Worm (Caenorhabditis elegans): ENCODE results near the gene fem-2.

fem-2 gene

ce11 chrIII:634618-635017 lies at the start of gene fem-2 (continued):
- no peak for TF ChIP-seq lin-13 (GFP tag; optimal IDR thresholded peaks at IDR 0.05)
- no peak for TF ChIP-seq tag-97 (GFP tag; IDR thresholded peaks at IDR 0.05)
- TF ChIP-seq Y75B8A.6 (GFP tag; IDR thresholded peaks at IDR 0.05): no peak
- peak; percentile 30 for TF ChIP-seq mep-1 (tag; optimal IDR thresholded peaks at IDR 0.05)
- TF ChIP-seq lin-39 (tag; optimal IDR thresholded peaks at IDR 0.05): no peak
- no peak for TF ChIP-seq madf-5 (GFP tag; IDR thresholded peaks at IDR 0.05)
- no peak for TF ChIP-seq nhr-77 (tag; optimal IDR thresholded peaks at IDR 0.05)
- TF ChIP-seq unc-130 (GFP tag; optimal IDR thresholded peaks at IDR 0.05): no peak
- no peak for TF ChIP-seq dmd-8 (GFP tag; IDR thresholded peaks at IDR 0.05)
- TF ChIP-seq zfp-3 (GFP tag; conservative IDR thresholded peaks at IDR 0.05): no peak
- TF ChIP-seq T26A8.4 (GFP tag; IDR thresholded peaks at IDR 0.05): no peak
- TF ChIP-seq lin-15B (tag; optimal IDR thresholded peaks at IDR 0.05): no peak

ce11 chrIII:683318-683717 lies 48.9 kb upstream of the fem-2 start, which contains the start of gene W02B3.4:
TSS of gene W02B3.4 (minus strand) at chrIII:683418.
- no peak for TF ChIP-seq dmd-8 (GFP tag; IDR thresholded peaks at IDR 0.05)
- peak in 1 of 2 experiments; percentile 84 for TF ChIP-seq unc-62 (GFP tag; optimal IDR thresholded peaks at IDR 0.05 in 1 of 2)
- TF ChIP-seq unc-62 (tag; optimal IDR thresholded peaks at IDR 0.05): no peak
- no peak for TF ChIP-seq tra-1 (GFP tag; IDR thresholded peaks at IDR 0.05)
- no peak for TF ChIP-seq ceh-20 (GFP tag; IDR thresholded peaks at IDR 0.05)
- peak; percentile 73 for TF ChIP-seq aha-1 (tag)
- TF ChIP-seq ces-1 (GFP tag; optimal IDR thresholded peaks at IDR 0.05): no peak
- no peak for TF ChIP-seq sdz-12 (GFP tag; optimal IDR thresholded peaks at IDR 0.05)
- TF ChIP-seq mes-2 (tag; optimal IDR thresholded peaks at IDR 0.05; ENCODE audit: poor library complexity, severe bottlenecking): no peak

- TF ChIP-seq Y48G9A.11 (GFP tag; IDR thresholded peaks at IDR 0.05) (no peak), aly-2 (tag; optimal IDR thresholded peaks at IDR 0.05) (no peak), ceh-44 (GFP tag; IDR thresholded peaks at IDR 0.05) (no peak), daf-8 (GFP tag; IDR thresholded peaks at IDR 0.05) (no peak), zag-1 (tag; optimal IDR thresholded peaks at IDR 0.05) (no peak), ZK337.2 (GFP tag; IDR thresholded peaks at IDR 0.05) (no peak)
Observed at ce11 chrIII:675822-676221, 41.4 kb upstream of the fem-2 start, which contains the start of gene grk-2. TSS of gene grk-2 (plus strand) at chrIII:676122.

DNA sequence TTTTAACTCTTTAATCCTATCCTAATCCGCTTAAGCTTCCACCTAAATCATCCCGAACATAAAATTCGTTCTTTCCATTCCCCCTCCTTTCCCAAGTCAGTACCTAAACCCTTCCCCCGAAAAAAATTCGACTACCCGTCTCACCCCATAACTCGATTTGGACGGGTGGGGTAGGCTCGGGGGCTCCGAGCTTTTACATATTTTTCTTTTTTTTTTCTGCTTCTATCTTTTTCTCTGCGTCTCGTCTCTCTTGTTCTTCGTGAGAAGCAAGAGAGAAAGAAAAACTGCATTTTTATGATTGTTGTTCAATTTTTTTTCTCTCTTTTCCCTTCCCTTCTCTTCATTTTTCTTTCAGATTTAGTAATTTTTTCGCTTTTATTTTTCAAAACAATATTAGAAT lies 41.0 kb upstream of the fem-2 start:
- TF ChIP-seq duxl-1 (tag; optimal IDR thresholded peaks at IDR 0.05; ENCODE audit: poor library complexity) (no peak), ceh-44 (GFP tag; IDR thresholded peaks at IDR 0.05) (no peak), nhr-11 (tag; optimal IDR thresholded peaks at IDR 0.05) (no peak), ztf-7 (tag; optimal IDR thresholded peaks at IDR 0.05) (no peak), F37D6.2 (tag; optimal IDR thresholded peaks at IDR 0.05) (no peak), nhr-77 (tag; optimal IDR thresholded peaks at IDR 0.05) (no peak), aha-1 (tag) (peak; percentile 77), rbr-2 (tag; optimal IDR thresholded peaks at IDR 0.05) (peak; percentile 14), F49E8.2 (tag; optimal IDR thresholded peaks at IDR 0.05; ENCODE audit: borderline replicate concordance) (no peak), nhr-25 (tag; optimal IDR thresholded peaks at IDR 0.05; ENCODE audit: borderline replicate concordance, insufficient read depth) (no peak), R02D3.7 (tag; optimal IDR thresholded peaks at IDR 0.05) (no peak), D1046.2 (GFP tag; IDR thresholded peaks at IDR 0.05) (no peak), unc-130 (GFP tag; optimal IDR thresholded peaks at IDR 0.05) (no peak), mep-1 (tag; optimal IDR thresholded peaks at IDR 0.05) (peak; percentile 44), ceh-28 (tag; optimal IDR thresholded peaks at IDR 0.05) (no peak), mdt-29 (GFP tag; IDR thresholded peaks at IDR 0.05) (no peak), dpl-1 (GFP tag; optimal IDR thresholded peaks at IDR 0.05) (no peak), sdz-12 (GFP tag; optimal IDR thresholded peaks at IDR 0.05) (no peak), lim-7 (GFP tag; IDR thresholded peaks at IDR 0.05) (no peak), nhr-102 (tag; optimal IDR thresholded peaks at IDR 0.05) (no peak), nhr-42 (GFP tag; IDR thresholded peaks at IDR 0.05) (no peak), egl-43 (GFP tag; IDR thresholded peaks at IDR 0.05) (0 out of 2 replicates have a peak, but pooled peaks have one; percentile 15), pqm-1 (tag; optimal IDR thresholded peaks at IDR 0.05) (no peak), ces-1 (GFP tag; optimal IDR thresholded peaks at IDR 0.05) (peak; percentile 76), ctbp-1 (GFP tag; IDR thresholded peaks at IDR 0.05) (peak; percentile 70), fkh-10 (GFP tag; optimal IDR thresholded peaks at IDR 0.05) (peak; percentile 63), zag-1 (tag; optimal IDR thresholded peaks at IDR 0.05) (no peak)

Data from whole organism, L4 larva.